Fruit fly (Drosophila melanogaster) whole organism, prepupa: ENCODE measurements around the gene p24-2.

Source experiments
- Smox ChIP-seq: fragments of 200-800 bp; sonication (Bioruptor generic); optimal IDR thresholded peaks from 3 replicates; lab custom pipeline; 2016; ENCODE audit warnings: missing biosample characterization, missing genetic modification characterization
- Sox102F ChIP-seq: fragments of 200-800 bp; sonication (Bioruptor generic); optimal IDR thresholded peaks from 2 replicates; lab custom pipeline; 2016; ENCODE audit warnings: missing biosample characterization, mild to moderate bottlenecking, missing genetic modification characterization

- TF ChIP-seq Smox (GFP tag; lab: Kevin White, UChicago) (no peak), Sox102F (GFP tag; lab: Kevin White, UChicago) (no peak)
Measured at dm6 chr3R:9730784-9731183, 38.2 kb upstream of the p24-2 start, which contains the start of gene FoxP.
